Fruit fly (Drosophila melanogaster) whole organism, prepupa: ENCODE data around the gene beat-IIIc.

Source experiments
- CG3032 ChIP-seq: fragments of 200-800 bp; optimal IDR thresholded peaks from 2 replicates; lab custom pipeline; 2019; ENCODE audit warnings: missing biosample characterization, mild to moderate bottlenecking, missing genetic modification characterization, moderate library complexity
- CG9139 ChIP-seq: fragments of 200-800 bp; sonication (Bioruptor generic); optimal IDR thresholded peaks from 3 replicates; lab custom pipeline; 2017; ENCODE audit warnings: missing biosample characterization, mild to moderate bottlenecking, missing genetic modification characterization
- Ets21C ChIP-seq: fragments of 200-800 bp; sonication (Bioruptor generic); optimal IDR thresholded peaks from 3 replicates; lab custom pipeline; 2016; ENCODE audit warnings: missing biosample characterization, missing genetic modification characterization
- Met ChIP-seq: fragments of 200-800 bp; sonication (Bioruptor generic); optimal IDR thresholded peaks from 3 replicates; lab custom pipeline; 2016; ENCODE audit warnings: missing biosample characterization, missing genetic modification characterization
- dsx ChIP-seq: fragments of 200-800 bp; optimal IDR thresholded peaks from 3 replicates; lab custom pipeline; 2019; ENCODE audit warnings: missing biosample characterization, mild to moderate bottlenecking, missing genetic modification characterization, moderate library complexity; ENCODE audit not compliant: poor library complexity, severe bottlenecking

dm6 chr2L:17229394-17229793 lies 31.1 kb downstream of the beat-IIIc start:
- TF ChIP-seq CG9139 (GFP tag; lab: Kevin White, UChicago), result no peak
- TF ChIP-seq CG3032 (tag; lab: Kevin White, UChicago), result no peak
- TF ChIP-seq Met, result no peak
- no peak for TF ChIP-seq dsx
- TF ChIP-seq Ets21C (GFP tag; lab: Kevin White, UChicago), result no peak
